Worm (Caenorhabditis elegans): ENCODE results near the gene ufm-1.

ufm-1 gene

ce11 chrIII:7903427-7903826 is 44.6 kb downstream of the ufm-1 start:
- TF ChIP-seq ceh-9 (tag; optimal IDR thresholded peaks at IDR 0.05) (no peak), nhr-12 (tag; optimal IDR thresholded peaks at IDR 0.05) (no peak), aly-2 (tag; optimal IDR thresholded peaks at IDR 0.05) (no peak), nhr-77 (tag; optimal IDR thresholded peaks at IDR 0.05) (no peak), ceh-82 (tag; optimal IDR thresholded peaks at IDR 0.05) (no peak)

DNA sequence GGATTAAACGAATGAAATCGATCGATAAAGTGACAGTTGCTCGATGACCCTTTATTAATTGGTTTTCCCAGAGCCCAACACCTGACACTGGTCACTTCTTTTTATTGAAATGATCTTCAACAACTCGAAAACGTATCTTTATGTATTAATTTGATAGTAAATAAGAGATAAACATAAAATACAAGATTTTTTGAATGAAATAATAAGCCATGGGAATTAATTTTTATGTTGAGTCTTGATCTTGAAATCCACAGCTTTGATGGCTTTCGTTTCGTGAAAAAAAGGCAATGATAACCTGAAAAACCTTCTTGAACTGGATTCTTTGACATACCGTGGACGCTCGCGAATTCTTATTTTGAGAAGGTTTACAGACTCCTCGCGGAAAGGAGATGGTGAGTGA is 48.7 kb downstream of the ufm-1 start, which contains the start of gene pcp-5:
Gene pcp-5 (minus strand): TSS at position 101 of the 400 bp plus-strand sequence.
- TF ChIP-seq zag-1 (tag; optimal IDR thresholded peaks at IDR 0.05) (no peak), ama-1 (optimal IDR thresholded peaks at IDR 0.05) (no peak), nhr-23 (tag; optimal IDR thresholded peaks at IDR 0.05) (no peak), mdl-1 (tag; optimal IDR thresholded peaks at IDR 0.05) (no peak), skn-1 (tag; optimal IDR thresholded peaks at IDR 0.05) (no peak), ceh-82 (tag; optimal IDR thresholded peaks at IDR 0.05) (no peak), pqm-1 (tag; optimal IDR thresholded peaks at IDR 0.05) (no peak), fkh-2 (tag; optimal IDR thresholded peaks at IDR 0.05) (no peak), nhr-11 (tag; optimal IDR thresholded peaks at IDR 0.05) (no peak), ZK546.5 (tag; optimal IDR thresholded peaks at IDR 0.05) (no peak), mml-1 (tag; optimal IDR thresholded peaks at IDR 0.05) (no peak), nhr-76 (tag; optimal IDR thresholded peaks at IDR 0.05) (no peak)

All from whole organism, L3 larva.